Worm (Caenorhabditis elegans): ENCODE measurements around the gene gst-44.
A peak's percentile ranks its signal among the peaks of the same experiment; 100 is the strongest.

The gst-44 gene

DNA sequence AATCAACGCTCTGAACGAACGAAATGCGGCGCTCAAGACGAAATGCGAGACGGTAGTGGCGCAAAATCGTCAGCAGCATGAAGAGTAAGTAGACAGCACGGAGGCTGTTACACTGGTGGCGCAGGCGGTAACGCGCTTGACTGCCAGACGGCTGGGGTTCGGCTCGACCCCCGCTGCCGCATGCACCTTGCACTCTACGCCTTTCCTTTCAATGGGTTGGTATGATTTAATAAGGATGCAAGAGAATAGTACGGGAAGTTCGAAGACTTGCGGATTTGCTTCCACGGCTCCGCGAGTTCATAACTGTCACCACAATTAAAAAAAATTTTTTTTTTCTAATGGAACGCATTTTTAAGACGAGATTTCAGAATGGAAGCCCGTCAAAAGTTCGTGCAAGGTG, 20.7 kb upstream of the gst-44 start:
- peak; percentile 15 for TF ChIP-seq mab-5 (tag; optimal IDR thresholded peaks at IDR 0.05)
- peak; percentile 63 for TF ChIP-seq lin-13 (GFP tag; optimal IDR thresholded peaks at IDR 0.05)
- TF ChIP-seq ztf-4 (tag; optimal IDR thresholded peaks at IDR 0.05): no peak
- peak; percentile 20 for TF ChIP-seq ceh-82 (tag; optimal IDR thresholded peaks at IDR 0.05)
- no peak for TF ChIP-seq elt-3 (tag; optimal IDR thresholded peaks at IDR 0.05)
- peak; percentile 70 for TF ChIP-seq snpc-4 (tag; optimal IDR thresholded peaks at IDR 0.05)
- peak; percentile 78 for TF ChIP-seq sma-3 (GFP tag; optimal IDR thresholded peaks at IDR 0.05)
- TF ChIP-seq dmd-4 (tag; optimal IDR thresholded peaks at IDR 0.05): no peak
- TF ChIP-seq aly-2 (tag; optimal IDR thresholded peaks at IDR 0.05): no peak
- TF ChIP-seq gmeb-1 (tag; optimal IDR thresholded peaks at IDR 0.05): peak; percentile 73
- peak; percentile 45 for TF ChIP-seq C34F6.9 (tag; optimal IDR thresholded peaks at IDR 0.05)
- no peak for TF ChIP-seq nhr-6 (tag; optimal IDR thresholded peaks at IDR 0.05)
- TF ChIP-seq lin-11 (tag; optimal IDR thresholded peaks at IDR 0.05): peak; percentile 6
- TF ChIP-seq F13H6.1 (tag; optimal IDR thresholded peaks at IDR 0.05): peak; percentile 72
- no peak for TF ChIP-seq ztf-11 (tag; optimal IDR thresholded peaks at IDR 0.05)
- TF ChIP-seq nhr-21 (tag; optimal IDR thresholded peaks at IDR 0.05): peak; percentile 54
- TF ChIP-seq fos-1 (tag; optimal IDR thresholded peaks at IDR 0.05): peak; percentile 71
- TF ChIP-seq ztf-1 (GFP tag; conservative IDR thresholded peaks at IDR 0.05): no peak
- no peak for TF ChIP-seq nhr-12 (tag; optimal IDR thresholded peaks at IDR 0.05)
- peak; percentile 70 for TF ChIP-seq Y55F3AM.14 (GFP tag; optimal IDR thresholded peaks at IDR 0.05)
- TF ChIP-seq crh-2 (tag; optimal IDR thresholded peaks at IDR 0.05): peak; percentile 68
- TF ChIP-seq nhr-10 (tag; optimal IDR thresholded peaks at IDR 0.05): no peak
- TF ChIP-seq lsy-2 (tag; optimal IDR thresholded peaks at IDR 0.05): peak; percentile 16 to 55
- peak; percentile 26 for TF ChIP-seq zag-1 (tag; optimal IDR thresholded peaks at IDR 0.05)
- no peak for TF ChIP-seq mdl-1 (tag; optimal IDR thresholded peaks at IDR 0.05)
- no peak for TF ChIP-seq ceh-16 (tag; optimal IDR thresholded peaks at IDR 0.05)
- peak; percentile 90 for TF ChIP-seq nhr-129 (tag; optimal IDR thresholded peaks at IDR 0.05)
- TF ChIP-seq egl-27 (tag; optimal IDR thresholded peaks at IDR 0.05): peak; percentile 72
- peak; percentile 67 for TF ChIP-seq unc-55 (GFP tag; optimal IDR thresholded peaks at IDR 0.05)
- TF ChIP-seq blmp-1 (tag; optimal IDR thresholded peaks at IDR 0.05; ENCODE audit: insufficient read depth): peak; percentile 19
- peak; percentile 84 for TF ChIP-seq sma-9 (GFP tag; optimal IDR thresholded peaks at IDR 0.05)
- no peak for TF ChIP-seq sma-9 (tag; optimal IDR thresholded peaks at IDR 0.05)

DNA sequence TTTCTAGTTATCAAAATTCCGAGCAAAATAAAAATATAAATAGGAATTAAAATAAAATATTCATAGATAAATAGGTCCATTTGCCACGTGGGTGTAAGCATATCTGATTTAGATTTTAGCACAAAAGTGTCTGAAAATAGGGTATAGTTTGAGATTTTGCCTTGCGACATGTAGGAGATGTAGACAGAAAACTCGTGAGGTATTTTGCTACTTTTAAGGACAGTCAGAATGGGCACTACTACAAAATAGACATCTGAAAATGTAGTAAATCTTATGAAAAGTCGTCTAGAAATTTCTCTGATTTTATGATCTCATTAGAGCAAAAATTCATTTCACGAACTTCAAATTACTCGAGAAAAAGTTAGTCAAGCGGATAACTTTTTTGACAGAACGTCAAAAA, 16.0 kb upstream of the gst-44 start, which contains the start of gene srv-34:
TSS of gene srv-34 (minus strand) at position 101 of the 400 bp plus-strand sequence.
- no peak for TF ChIP-seq mdl-1 (tag; optimal IDR thresholded peaks at IDR 0.05)
- TF ChIP-seq lin-39 (tag; optimal IDR thresholded peaks at IDR 0.05): no peak
- TF ChIP-seq nhr-6 (tag; optimal IDR thresholded peaks at IDR 0.05): no peak
- TF ChIP-seq mab-5 (tag; optimal IDR thresholded peaks at IDR 0.05): no peak
- TF ChIP-seq alr-1 (tag; optimal IDR thresholded peaks at IDR 0.05): no peak

DNA sequence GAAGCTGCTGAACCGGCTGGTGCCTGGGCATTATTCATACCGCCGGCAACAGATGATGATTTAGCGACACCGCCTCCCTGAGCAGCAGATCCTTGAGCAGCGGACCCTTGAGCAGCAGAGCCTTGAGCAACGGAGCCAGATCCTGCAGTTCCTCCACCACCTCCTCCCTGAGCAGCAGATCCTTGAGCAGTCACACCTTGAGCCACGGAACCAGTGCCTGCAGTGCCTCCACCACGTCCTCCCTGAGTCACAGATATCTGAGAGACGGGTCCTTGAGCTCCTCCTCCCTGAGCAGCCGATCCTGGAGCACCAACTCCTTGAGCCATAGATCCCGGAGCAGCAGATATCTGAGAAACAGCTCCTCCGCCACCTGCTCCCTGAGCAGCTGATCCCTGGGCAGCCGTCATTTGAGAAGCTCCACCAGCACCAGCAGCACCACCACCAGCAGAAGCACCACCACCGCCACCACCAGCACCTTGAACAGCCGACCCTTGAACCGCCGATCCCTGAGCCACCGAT, 14.2 kb upstream of the gst-44 start:
- TF ChIP-seq alr-1 (tag; optimal IDR thresholded peaks at IDR 0.05): no peak
- no peak for TF ChIP-seq ZK546.5 (tag; optimal IDR thresholded peaks at IDR 0.05)
- TF ChIP-seq nhr-12 (tag; optimal IDR thresholded peaks at IDR 0.05): no peak
- no peak for TF ChIP-seq fos-1 (tag; optimal IDR thresholded peaks at IDR 0.05)
- TF ChIP-seq R02D3.7 (tag; optimal IDR thresholded peaks at IDR 0.05): no peak
- TF ChIP-seq nhr-129 (tag; optimal IDR thresholded peaks at IDR 0.05): no peak
- no peak for TF ChIP-seq nhr-77 (tag; optimal IDR thresholded peaks at IDR 0.05)
- no peak for TF ChIP-seq unc-55 (GFP tag; optimal IDR thresholded peaks at IDR 0.05)
- no peak for TF ChIP-seq mab-5 (tag; optimal IDR thresholded peaks at IDR 0.05)
- TF ChIP-seq nhr-6 (tag; optimal IDR thresholded peaks at IDR 0.05): no peak
- TF ChIP-seq sma-3 (GFP tag; optimal IDR thresholded peaks at IDR 0.05): no peak
- TF ChIP-seq Y55F3AM.14 (GFP tag; optimal IDR thresholded peaks at IDR 0.05): no peak
- no peak for TF ChIP-seq skn-1 (tag; optimal IDR thresholded peaks at IDR 0.05)
- TF ChIP-seq nhr-10 (tag; optimal IDR thresholded peaks at IDR 0.05): no peak
- TF ChIP-seq egl-27 (tag; optimal IDR thresholded peaks at IDR 0.05): no peak
- no peak for TF ChIP-seq unc-62 (GFP tag; optimal IDR thresholded peaks at IDR 0.05)
